Worm (Caenorhabditis elegans): ENCODE data around the gene dhhc-4.

DNA sequence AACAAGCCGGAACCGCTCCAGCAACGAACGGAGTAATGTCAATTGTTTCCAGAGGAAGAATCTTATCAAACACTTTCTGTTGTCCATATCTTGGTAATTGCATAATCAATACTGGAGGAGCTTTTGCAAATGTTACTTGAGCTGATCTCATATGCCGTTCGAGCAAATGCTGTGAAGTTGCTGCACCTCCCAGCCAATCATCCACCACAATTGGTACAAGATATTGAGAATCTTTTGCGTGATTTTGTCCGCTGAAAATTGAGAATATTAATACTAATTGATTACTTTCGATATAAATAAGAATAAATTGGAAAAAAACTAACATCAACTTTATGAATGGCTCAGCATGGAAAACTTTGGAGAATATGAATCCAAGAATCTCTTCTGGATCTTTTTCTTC lies 32.1 kb upstream of the dhhc-4 start:
- TF ChIP-seq ztf-4 (tag; optimal IDR thresholded peaks at IDR 0.05) (no peak), nhr-28 (tag; optimal IDR thresholded peaks at IDR 0.05) (no peak), snpc-4 (tag; optimal IDR thresholded peaks at IDR 0.05) (no peak)

All from whole organism, L3 larva.